Fruit fly (Drosophila melanogaster): ENCODE measurements around the gene CG8641.

- TF ChIP-seq CG11617 (GFP tag; optimal IDR thresholded peaks at IDR 0.05) (no peak), toe (GFP tag; optimal IDR thresholded peaks at IDR 0.05) (no peak), tj (GFP tag; optimal IDR thresholded peaks at IDR 0.05) (no peak)
These were observed 13.5 kb upstream of the CG8641 start for dm6 chr3L:7090764-7091163.

All from whole organism, adult.